Worm (Caenorhabditis elegans) whole organism, L2 larva: Measurements from ENCODE around the gene glrx-3.

Source experiments
- C34F6.9 ChIP-seq: fragments of 150-350 bp; optimal IDR thresholded peaks from 2 replicates; lab custom pipeline; 2014; ENCODE audit warnings: missing biosample characterization, missing genetic modification characterization
- Y55F3AM.14 ChIP-seq: fragments of 200-800 bp; sonication (Bioruptor generic); optimal IDR thresholded peaks from 2 replicates; lab custom pipeline; 2018; ENCODE audit warnings: mild to moderate bottlenecking, missing genetic modification characterization, missing compliant biosample characterization
- alr-1 ChIP-seq: fragments of 150-350 bp; optimal IDR thresholded peaks from 2 replicates; lab custom pipeline; 2014; ENCODE audit warnings: missing biosample characterization, missing genetic modification characterization
- aly-2 ChIP-seq: fragments of 150-350 bp; optimal IDR thresholded peaks from 2 replicates; lab custom pipeline; 2014; ENCODE audit warnings: missing biosample characterization, missing genetic modification characterization
- blmp-1 ChIP-seq: sonication (generic microtip); optimal IDR thresholded peaks from 2 replicates; lab custom pipeline; 2017; ENCODE audit warnings: missing genetic modification characterization, mild to moderate bottlenecking, missing compliant biosample characterization, antibody characterized with exemption, moderate library complexity; ENCODE audit not compliant: insufficient read depth
- ceh-16 ChIP-seq: fragments of 150-350 bp; optimal IDR thresholded peaks from 2 replicates; lab custom pipeline; 2014; ENCODE audit warnings: missing biosample characterization, missing genetic modification characterization
- ceh-82 ChIP-seq: fragments of 150-350 bp; optimal IDR thresholded peaks from 2 replicates; lab custom pipeline; 2014; ENCODE audit warnings: missing biosample characterization, missing genetic modification characterization
- crh-2 ChIP-seq: sonication (generic microtip); optimal IDR thresholded peaks from 2 replicates; lab custom pipeline; 2017; ENCODE audit warnings: missing biosample characterization, missing genetic modification characterization
- dmd-4 ChIP-seq: sonication (generic microtip); optimal IDR thresholded peaks from 2 replicates; lab custom pipeline; 2017; ENCODE audit warnings: missing biosample characterization, missing genetic modification characterization
- egl-27 ChIP-seq: sonication (generic microtip); optimal IDR thresholded peaks from 3 replicates; lab custom pipeline; 2017; ENCODE audit warnings: missing biosample characterization, missing genetic modification reagents, missing genetic modification characterization
- elt-1 ChIP-seq: fragments of 150-350 bp; optimal IDR thresholded peaks from 2 replicates; lab custom pipeline; 2014; ENCODE audit warnings: missing biosample characterization, missing genetic modification characterization
- elt-3 ChIP-seq: sonication (generic microtip); optimal IDR thresholded peaks from 2 replicates; lab custom pipeline; 2017; ENCODE audit warnings: missing biosample characterization, missing genetic modification characterization
- fos-1 ChIP-seq: fragments of 150-350 bp; optimal IDR thresholded peaks from 2 replicates; lab custom pipeline; 2014; ENCODE audit warnings: missing biosample characterization, missing genetic modification characterization
- gmeb-1 ChIP-seq: fragments of 150-350 bp; optimal IDR thresholded peaks from 2 replicates; lab custom pipeline; 2014; ENCODE audit warnings: missing biosample characterization, missing genetic modification characterization
- lin-11 ChIP-seq: fragments of 150-350 bp; sonication (generic microtip); optimal IDR thresholded peaks from 2 replicates; lab custom pipeline; 2014; ENCODE audit warnings: missing biosample characterization, missing genetic modification characterization, inconsistent platforms, mixed read lengths
- lin-13 ChIP-seq: fragments of 150-350 bp; optimal IDR thresholded peaks from 2 replicates; lab custom pipeline; 2014; ENCODE audit warnings: missing biosample characterization, missing genetic modification reagents, missing genetic modification characterization
- lsy-2 ChIP-seq, 2 experiments: fragments of 150-350 bp in 1 of 2; sonication (generic microtip) in 1 of 2; optimal IDR thresholded peaks; 2 replicates each; lab custom pipeline; 2014 to 2017; ENCODE audit warnings: missing biosample characterization in 2 of 2, missing genetic modification characterization in 2 of 2
- mab-5 ChIP-seq: fragments of 150-350 bp; optimal IDR thresholded peaks from 2 replicates; lab custom pipeline; 2014; ENCODE audit warnings: missing biosample characterization, missing genetic modification characterization
- mdl-1 ChIP-seq, 2 experiments: fragments of 150-350 bp in 1 of 2; sonication (generic microtip) in 1 of 2; optimal IDR thresholded peaks; 2 replicates each; lab custom pipeline; 2017; ENCODE audit warnings: missing biosample characterization in 2 of 2, missing genetic modification characterization in 2 of 2
- nhr-11 ChIP-seq: fragments of 150-350 bp; optimal IDR thresholded peaks from 2 replicates; lab custom pipeline; 2014; ENCODE audit warnings: missing biosample characterization, missing genetic modification characterization
- nhr-12 ChIP-seq: fragments of 150-350 bp; optimal IDR thresholded peaks from 2 replicates; lab custom pipeline; 2014; ENCODE audit warnings: missing biosample characterization, missing genetic modification characterization
- nhr-129 ChIP-seq: fragments of 150-350 bp; optimal IDR thresholded peaks from 2 replicates; lab custom pipeline; 2014; ENCODE audit warnings: missing biosample characterization, missing genetic modification characterization
- nhr-21 ChIP-seq: fragments of 150-350 bp; optimal IDR thresholded peaks from 2 replicates; lab custom pipeline; 2014; ENCODE audit warnings: missing biosample characterization, missing genetic modification characterization
- nhr-237 ChIP-seq: fragments of 150-350 bp; optimal IDR thresholded peaks from 2 replicates; lab custom pipeline; 2014; ENCODE audit warnings: missing biosample characterization, missing genetic modification characterization
- nhr-25 ChIP-seq: fragments of 150-350 bp; sonication (generic microtip); optimal IDR thresholded peaks from 3 replicates; lab custom pipeline; 2014; ENCODE audit warnings: missing biosample characterization, missing genetic modification characterization
- nhr-6 ChIP-seq: fragments of 150-350 bp; optimal IDR thresholded peaks from 2 replicates; lab custom pipeline; 2014; ENCODE audit warnings: missing biosample characterization, missing genetic modification characterization
- nhr-77 ChIP-seq: fragments of 150-350 bp; optimal IDR thresholded peaks from 2 replicates; lab custom pipeline; 2014; ENCODE audit warnings: missing biosample characterization, missing genetic modification characterization
- peb-1 ChIP-seq: fragments of 150-350 bp; optimal IDR thresholded peaks from 2 replicates; lab custom pipeline; 2014; ENCODE audit warnings: missing biosample characterization, missing genetic modification characterization
- sem-4 ChIP-seq: fragments of 150-350 bp; optimal IDR thresholded peaks from 2 replicates; lab custom pipeline; 2014; ENCODE audit warnings: missing biosample characterization, missing genetic modification reagents, missing genetic modification characterization
- skn-1 ChIP-seq: sonication (generic microtip); optimal IDR thresholded peaks from 2 replicates; lab custom pipeline; 2017; ENCODE audit warnings: missing biosample characterization, missing genetic modification characterization
- sma-3 ChIP-seq: sonication (generic microtip); optimal IDR thresholded peaks from 2 replicates; lab custom pipeline; 2016; ENCODE audit warnings: missing genetic modification reagents, missing genetic modification characterization, missing compliant biosample characterization
- sma-9 ChIP-seq, 2 experiments: fragments of 150-350 bp in 1 of 2; sonication (generic microtip) in 1 of 2; optimal IDR thresholded peaks; 2 replicates each; lab custom pipeline; 2014 to 2016; ENCODE audit warnings: missing genetic modification characterization in 2 of 2, mild to moderate bottlenecking in 1 of 2, missing biosample characterization in 1 of 2, missing compliant biosample characterization in 1 of 2, missing genetic modification reagents in 1 of 2, moderate library complexity in 1 of 2
- snpc-4 ChIP-seq: fragments of 150-350 bp; optimal IDR thresholded peaks from 2 replicates; lab custom pipeline; 2014; ENCODE audit warnings: missing biosample characterization, missing genetic modification characterization
- unc-39 ChIP-seq: fragments of 150-350 bp; optimal IDR thresholded peaks from 2 replicates; lab custom pipeline; 2014; ENCODE audit warnings: missing biosample characterization, missing genetic modification characterization
- ztf-1 ChIP-seq: fragments of 200-800 bp; sonication (Bioruptor generic); conservative IDR thresholded peaks from 2 replicates; pipeline ENCODE4 v1.3.6; 2022; ENCODE audit warnings: missing genetic modification characterization, missing compliant biosample characterization
- ztf-11 ChIP-seq: sonication (generic microtip); optimal IDR thresholded peaks from 2 replicates; lab custom pipeline; 2017; ENCODE audit warnings: missing biosample characterization, missing genetic modification characterization
- ztf-4 ChIP-seq: fragments of 150-350 bp; optimal IDR thresholded peaks from 2 replicates; lab custom pipeline; 2014; ENCODE audit warnings: missing biosample characterization, missing genetic modification characterization

glrx-3 gene

DNA sequence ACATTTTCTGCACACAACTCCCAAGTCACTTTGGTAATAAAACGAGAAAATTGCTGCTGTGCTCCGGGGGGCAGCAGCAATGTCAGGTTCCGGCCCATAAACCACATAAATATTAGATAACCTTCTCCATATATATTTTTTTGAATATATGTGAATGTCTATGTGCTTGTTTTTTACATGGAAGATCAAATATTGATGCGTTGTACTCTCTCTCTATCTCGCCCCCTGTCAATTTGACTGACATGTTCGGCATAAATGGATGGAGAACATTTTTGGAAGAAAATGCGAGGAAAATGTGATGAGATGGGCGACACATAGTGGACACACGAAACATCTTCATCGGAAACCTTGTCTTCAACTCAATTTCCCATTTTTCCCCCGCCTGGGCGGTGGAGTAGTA is 18.9 kb upstream of the glrx-3 start:
- TF ChIP-seq nhr-12 (tag; lab: Kevin White, UChicago) (no peak), fos-1 (tag; lab: Kevin White, UChicago) (no peak), sem-4 (tag; lab: Kevin White, UChicago) (no peak), egl-27 (tag; lab: Kevin White, UChicago) (no peak), nhr-21 (tag; lab: Kevin White, UChicago) (no peak), nhr-77 (tag; lab: Kevin White, UChicago) (no peak), mab-5 (no peak), sma-3 (GFP tag; lab: Kevin White, UChicago) (no peak), Y55F3AM.14 (GFP tag; lab: Kevin White, UChicago) (no peak), C34F6.9 (tag; lab: Kevin White, UChicago) (no peak)

DNA sequence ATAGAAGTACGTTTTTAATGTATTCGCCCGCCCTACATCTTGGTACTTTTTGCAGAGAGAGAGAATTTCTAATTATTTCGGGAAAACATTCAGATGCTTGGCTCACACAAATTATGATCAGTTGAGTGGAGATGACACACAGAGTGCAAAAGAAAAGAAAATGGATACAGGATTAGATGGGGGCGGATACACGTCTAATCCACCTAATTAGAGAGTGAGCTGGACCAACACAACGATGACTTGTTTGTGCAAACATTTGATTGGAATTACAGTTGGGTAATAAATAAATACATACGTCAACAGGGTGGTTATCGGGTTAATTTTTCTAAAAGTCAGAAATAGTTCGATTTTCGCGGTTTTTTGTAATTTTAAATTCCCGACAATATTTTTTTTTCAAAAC is 18.0 kb upstream of the glrx-3 start:
- TF ChIP-seq nhr-129 (tag; lab: Kevin White, UChicago) (no peak), mdl-1 (tag; optimal IDR thresholded peaks at IDR 0.05; lab: Kevin White, UChicago) (no peak), ceh-82 (tag; lab: Kevin White, UChicago) (no peak), nhr-6 (tag; lab: Kevin White, UChicago) (no peak), unc-39 (tag; lab: Kevin White, UChicago) (no peak), skn-1 (no peak), nhr-237 (no peak), nhr-21 (tag; lab: Kevin White, UChicago) (no peak), crh-2 (no peak), lin-11 (no peak), elt-3 (tag; lab: Kevin White, UChicago) (no peak), peb-1 (tag; lab: Kevin White, UChicago) (no peak), sem-4 (tag; lab: Kevin White, UChicago) (no peak), gmeb-1 (no peak), dmd-4 (no peak), lin-13 (no peak), ceh-16 (tag; lab: Kevin White, UChicago) (no peak)
- TF ChIP-seq, all 48 proteins: peak for 0

DNA sequence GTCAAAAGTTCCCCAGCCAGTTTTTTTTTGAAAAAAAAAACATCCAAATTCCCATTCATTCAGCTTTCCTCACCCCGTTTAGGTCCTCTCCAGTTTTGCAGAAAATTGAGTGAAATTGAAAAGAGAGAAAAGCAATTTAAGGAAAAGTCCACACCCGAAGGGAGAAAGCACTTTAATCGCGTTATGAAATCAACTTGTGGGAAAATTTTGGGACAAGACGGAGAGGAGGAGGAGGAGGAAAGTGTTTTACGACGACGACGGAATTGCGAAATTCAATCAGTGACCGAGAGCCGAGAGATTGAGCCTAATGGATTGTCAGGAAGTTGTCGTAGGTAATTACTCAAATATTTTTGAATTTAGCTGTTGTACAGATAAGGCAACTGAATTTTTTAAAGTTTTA is 16.3 kb upstream of the glrx-3 start:
- TF ChIP-seq egl-27 (tag; lab: Kevin White, UChicago), result peak; percentile 12
- peak; percentile 43 for TF ChIP-seq sma-9 (GFP tag; optimal IDR thresholded peaks at IDR 0.05; lab: Kevin White, UChicago)
- TF ChIP-seq sma-9 (tag; optimal IDR thresholded peaks at IDR 0.05; lab: Kevin White, UChicago), result no peak
- TF ChIP-seq aly-2 (tag; lab: Kevin White, UChicago), result no peak
- peak; percentile 64 for TF ChIP-seq sem-4 (tag; lab: Kevin White, UChicago)
- TF ChIP-seq C34F6.9 (tag; lab: Kevin White, UChicago), result peak; percentile 13
- no peak for TF ChIP-seq nhr-11 (tag; lab: Kevin White, UChicago)
- TF ChIP-seq lsy-2 (tag; optimal IDR thresholded peaks at IDR 0.05; lab: Kevin White, UChicago), result peak in 1 of 2 experiments; percentile 20
- no peak for TF ChIP-seq ztf-11 (tag; lab: Kevin White, UChicago)
- TF ChIP-seq nhr-25, result no peak
- TF ChIP-seq elt-1 (tag; lab: Kevin White, UChicago), result no peak
- TF ChIP-seq nhr-129 (tag; lab: Kevin White, UChicago), result peak; percentile 13

DNA sequence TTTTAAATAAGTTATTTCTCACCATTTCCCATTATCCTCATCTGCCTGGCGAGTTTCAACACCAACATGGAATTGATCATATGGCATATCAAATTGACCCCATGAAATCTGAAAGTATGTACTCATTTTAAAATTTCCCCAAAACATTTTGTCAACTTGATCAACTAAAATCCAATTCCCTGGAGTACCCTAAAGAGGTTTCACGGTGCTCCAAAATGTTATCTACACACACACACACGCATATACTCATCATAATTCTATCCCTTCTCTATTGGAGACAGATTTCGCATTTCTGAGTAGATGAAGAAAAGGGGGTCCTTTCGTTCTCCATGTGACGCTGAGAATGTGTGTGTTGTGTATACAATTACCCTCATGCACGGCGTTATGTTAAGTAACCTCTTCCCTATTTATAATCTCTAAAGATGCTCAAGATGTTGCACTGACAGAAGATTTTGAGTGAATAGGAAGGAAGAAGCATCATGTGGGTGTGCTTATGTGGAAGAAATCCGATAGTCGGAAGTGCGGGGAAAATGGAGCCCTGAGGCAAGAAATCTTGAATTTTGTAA is 15.0 kb upstream of the glrx-3 start:
- no peak for TF ChIP-seq crh-2
- TF ChIP-seq gmeb-1, result no peak
- no peak for TF ChIP-seq blmp-1
- TF ChIP-seq sma-3 (GFP tag; lab: Kevin White, UChicago), result no peak
- TF ChIP-seq fos-1 (tag; lab: Kevin White, UChicago), result no peak
- TF ChIP-seq nhr-77 (tag; lab: Kevin White, UChicago), result no peak
- no peak for TF ChIP-seq ztf-4 (tag; lab: Kevin White, UChicago)
- no peak for TF ChIP-seq alr-1 (tag; lab: Kevin White, UChicago)
- no peak for TF ChIP-seq ztf-1 (GFP tag; lab: Robert Waterston, UW)
- TF ChIP-seq nhr-12 (tag; lab: Kevin White, UChicago), result no peak
- no peak for TF ChIP-seq snpc-4
